Fruit fly (Drosophila melanogaster) whole organism, embryonic: ENCODE results near the gene CG31075.

Source experiments
- Asciz ChIP-seq: fragments of 200-800 bp; sonication (Bioruptor generic); optimal IDR thresholded peaks from 2 replicates; lab custom pipeline; 2017; ENCODE audit warnings: missing biosample characterization, mild to moderate bottlenecking, missing genetic modification characterization, missing genetic modification reagents
- CG10431 ChIP-seq: fragments of 200-800 bp; sonication (Bioruptor generic); optimal IDR thresholded peaks from 3 replicates; lab custom pipeline; 2018; ENCODE audit warnings: missing biosample characterization, mild to moderate bottlenecking, missing genetic modification characterization
- CG13287 ChIP-seq: fragments of 200-800 bp; sonication (Bioruptor generic); IDR thresholded peaks from 2 replicates; pipeline ENCODE4 v1.3.6; 2022; ENCODE audit warnings: missing biosample characterization, missing genetic modification characterization; ENCODE audit not compliant: partially characterized antibody
- CG14441 ChIP-seq: fragments of 200-800 bp; sonication (Bioruptor generic); IDR thresholded peaks from 2 replicates; pipeline ENCODE4 v1.3.6; 2022; ENCODE audit warnings: missing biosample characterization, missing genetic modification characterization
- CG14860 ChIP-seq: fragments of 200-800 bp; sonication (Bioruptor generic); IDR thresholded peaks from 3 replicates; pipeline ENCODE4 v1.3.6; 2022; ENCODE audit warnings: missing biosample characterization, missing genetic modification characterization; ENCODE audit not compliant: partially characterized antibody
- CG17186 ChIP-seq: fragments of 200-800 bp; sonication (Bioruptor generic); optimal IDR thresholded peaks from 3 replicates; lab custom pipeline; 2017; ENCODE audit warnings: missing biosample characterization, missing genetic modification reagents, missing genetic modification characterization
- CG17361 ChIP-seq: fragments of 200-800 bp; sonication (Bioruptor generic); IDR thresholded peaks from 3 replicates; pipeline ENCODE4 v1.3.6; 2022; ENCODE audit warnings: missing biosample characterization, missing genetic modification characterization
- CG17568 ChIP-seq: fragments of 200-800 bp; sonication (Bioruptor generic); optimal IDR thresholded peaks from 2 replicates; lab custom pipeline; 2018; ENCODE audit warnings: missing biosample characterization, mild to moderate bottlenecking, missing genetic modification characterization, moderate library complexity
- CG17802 ChIP-seq: fragments of 200-800 bp; sonication (Bioruptor generic); optimal IDR thresholded peaks from 2 replicates; lab custom pipeline; 2018; ENCODE audit warnings: missing biosample characterization, mild to moderate bottlenecking, missing genetic modification characterization, moderate library complexity
- CG18262 ChIP-seq: fragments of 200-800 bp; optimal IDR thresholded peaks from 3 replicates; lab custom pipeline; 2019; ENCODE audit warnings: missing biosample characterization, mild to moderate bottlenecking, missing genetic modification characterization, moderate library complexity
- CG2202 ChIP-seq: fragments of 200-800 bp; sonication (Bioruptor generic); optimal IDR thresholded peaks from 2 replicates; lab custom pipeline; 2018; ENCODE audit warnings: missing biosample characterization, mild to moderate bottlenecking, missing genetic modification characterization
- CG2712 ChIP-seq: fragments of 200-800 bp; optimal IDR thresholded peaks from 3 replicates; lab custom pipeline; 2019; ENCODE audit warnings: missing biosample characterization, mild to moderate bottlenecking, missing genetic modification characterization, moderate library complexity
- CG31441 ChIP-seq: fragments of 200-800 bp; sonication (Bioruptor generic); IDR thresholded peaks from 2 replicates; pipeline ENCODE4 v1.3.6; 2022; ENCODE audit warnings: missing biosample characterization, missing genetic modification characterization
- CG3281 ChIP-seq: fragments of 200-800 bp; sonication (Bioruptor generic); optimal IDR thresholded peaks from 3 replicates; lab custom pipeline; 2017; ENCODE audit warnings: missing biosample characterization, mild to moderate bottlenecking, missing genetic modification characterization
- CG34224 ChIP-seq: fragments of 200-800 bp; sonication (Bioruptor generic); IDR thresholded peaks from 3 replicates; pipeline ENCODE4 v1.3.6; 2022; ENCODE audit warnings: missing biosample characterization, missing genetic modification characterization; ENCODE audit not compliant: partially characterized antibody
- CG6254 ChIP-seq: fragments of 200-800 bp; sonication (Bioruptor generic); optimal IDR thresholded peaks from 3 replicates; lab custom pipeline; 2017; ENCODE audit warnings: mild to moderate bottlenecking, missing biosample characterization, missing genetic modification reagents, missing genetic modification characterization
- CG6683 ChIP-seq: fragments of 200-800 bp; sonication (Bioruptor generic); optimal IDR thresholded peaks from 2 replicates; lab custom pipeline; 2017; ENCODE audit warnings: missing biosample characterization, mild to moderate bottlenecking, missing genetic modification characterization, missing genetic modification reagents
- CG7745 ChIP-seq: fragments of 200-800 bp; sonication (Bioruptor generic); optimal IDR thresholded peaks from 2 replicates; lab custom pipeline; 2018; ENCODE audit warnings: missing biosample characterization, mild to moderate bottlenecking, missing genetic modification characterization, moderate library complexity
- CG8281 ChIP-seq: fragments of 200-800 bp; sonication (Bioruptor generic); optimal IDR thresholded peaks from 2 replicates; lab custom pipeline; 2018; ENCODE audit warnings: missing biosample characterization, mild to moderate bottlenecking, missing genetic modification characterization, moderate library complexity
- CG8924 ChIP-seq: fragments of 200-800 bp; optimal IDR thresholded peaks from 3 replicates; lab custom pipeline; 2019; ENCODE audit warnings: missing biosample characterization, mild to moderate bottlenecking, missing genetic modification characterization, moderate library complexity
- CG9609 ChIP-seq: fragments of 200-800 bp; sonication (Bioruptor generic); optimal IDR thresholded peaks from 3 replicates; lab custom pipeline; 2016; ENCODE audit warnings: missing biosample characterization, missing genetic modification characterization
- CG9797 ChIP-seq: fragments of 200-800 bp; sonication (Bioruptor generic); optimal IDR thresholded peaks from 3 replicates; lab custom pipeline; 2018; ENCODE audit warnings: missing biosample characterization, mild to moderate bottlenecking, missing genetic modification characterization
- CHES-1-like ChIP-seq: fragments of 200-800 bp; sonication (Bioruptor generic); optimal IDR thresholded peaks from 2 replicates; lab custom pipeline; 2016; ENCODE audit warnings: missing biosample characterization, missing genetic modification characterization
- Dll ChIP-seq: fragments of 200-800 bp; sonication (Bioruptor generic); IDR thresholded peaks from 4 replicates; pipeline ENCODE4 v1.3.6; 2022; ENCODE audit warnings: missing biosample characterization, missing genetic modification characterization; ENCODE audit not compliant: partially characterized antibody
- Doc3 ChIP-seq: fragments of 200-800 bp; sonication (Bioruptor generic); IDR thresholded peaks from 3 replicates; pipeline ENCODE4 v1.3.6; 2022; ENCODE audit warnings: missing biosample characterization, missing genetic modification characterization; ENCODE audit not compliant: partially characterized antibody
- Dref ChIP-seq: fragments of 200-800 bp; sonication (Bioruptor generic); IDR thresholded peaks from 2 replicates; pipeline ENCODE4 v1.3.6; 2022; ENCODE audit warnings: missing biosample characterization, missing genetic modification characterization
- Eip74EF ChIP-seq, 2 experiments: fragments of 200-800 bp in 1 of 2; fragments of >200 bp in 1 of 2; sonication (Bioruptor generic) in 1 of 2; optimal IDR thresholded peaks; 2 replicates each; lab custom pipeline; 2017 to 2019; ENCODE audit warnings: missing biosample characterization in 2 of 2, missing genetic modification characterization in 2 of 2, mild to moderate bottlenecking in 1 of 2, moderate library complexity in 1 of 2
- Elba2 ChIP-seq: fragments of 200-800 bp; sonication (Bioruptor generic); optimal IDR thresholded peaks from 3 replicates; lab custom pipeline; 2016; ENCODE audit warnings: missing biosample characterization, missing genetic modification characterization
- Med ChIP-seq: fragments of 200-800 bp; sonication (Bioruptor generic); peaks from one replicate; lab custom pipeline; 2016; ENCODE audit warnings: missing biosample characterization, missing genetic modification characterization, mild to moderate bottlenecking, inconsistent platforms, moderate library complexity
- Opbp ChIP-seq: fragments of 200-800 bp; sonication (Bioruptor generic); IDR thresholded peaks from 3 replicates; pipeline ENCODE4 v1.3.6; 2022; ENCODE audit warnings: missing biosample characterization, missing genetic modification characterization; ENCODE audit not compliant: partially characterized antibody
- Spps ChIP-seq: fragments of 200-800 bp; sonication (Bioruptor generic); optimal IDR thresholded peaks from 2 replicates; lab custom pipeline; 2018; ENCODE audit warnings: missing biosample characterization, mild to moderate bottlenecking, missing genetic modification characterization
- Sry-δ ChIP-seq: fragments of 200-800 bp; sonication (Bioruptor generic); optimal IDR thresholded peaks from 2 replicates; lab custom pipeline; 2016; ENCODE audit warnings: missing biosample characterization, missing genetic modification characterization
- Tbp ChIP-seq: fragments of >200 bp; optimal IDR thresholded peaks from 2 replicates; lab custom pipeline; 2018; ENCODE audit warnings: missing biosample characterization, missing genetic modification characterization
- Trl ChIP-seq, 3 experiments: fragments of >200 bp in 2 of 3; fragments of 200-800 bp in 1 of 3; sonication (Bioruptor generic) in 1 of 3; optimal IDR thresholded peaks; 2 replicates in 1 of 3; 3 replicates in 2 of 3; lab custom pipeline; 2016 to 2017; ENCODE audit warnings: missing biosample characterization in 1 of 3, missing genetic modification characterization in 1 of 3
- Xrp1 ChIP-seq: fragments of 200-800 bp; sonication (Bioruptor generic); IDR thresholded peaks from 2 replicates; pipeline ENCODE4 v1.3.6; 2022; ENCODE audit warnings: missing biosample characterization, missing genetic modification characterization
- ato ChIP-seq: fragments of 200-800 bp; sonication (Bioruptor generic); IDR thresholded peaks from 2 replicates; pipeline ENCODE4 v1.3.6; 2022; ENCODE audit warnings: missing biosample characterization, missing genetic modification characterization; ENCODE audit not compliant: partially characterized antibody
- cg ChIP-seq: fragments of 200-800 bp; sonication (Bioruptor generic); optimal IDR thresholded peaks from 3 replicates; lab custom pipeline; 2019; ENCODE audit warnings: missing biosample characterization, mild to moderate bottlenecking, missing genetic modification characterization, moderate library complexity
- gfzf ChIP-seq: fragments of 200-800 bp; sonication (Bioruptor generic); optimal IDR thresholded peaks from 2 replicates; lab custom pipeline; 2016; ENCODE audit warnings: missing biosample characterization, mild to moderate bottlenecking, missing genetic modification characterization, moderate library complexity
- her ChIP-seq: fragments of 200-800 bp; sonication (Bioruptor generic); optimal IDR thresholded peaks from 2 replicates; lab custom pipeline; 2016; ENCODE audit warnings: missing biosample characterization, missing genetic modification characterization
- inv ChIP-seq: fragments of 200-800 bp; sonication (Bioruptor generic); IDR thresholded peaks from 2 replicates; pipeline ENCODE4 v1.3.6; 2022; ENCODE audit warnings: missing biosample characterization, missing genetic modification characterization; ENCODE audit not compliant: partially characterized antibody
- jing ChIP-seq: fragments of 200-800 bp; sonication (Bioruptor generic); optimal IDR thresholded peaks from 2 replicates; lab custom pipeline; 2018; ENCODE audit warnings: missing biosample characterization, mild to moderate bottlenecking, missing genetic modification characterization
- lab ChIP-seq: fragments of 200-800 bp; sonication (Bioruptor generic); optimal IDR thresholded peaks from 3 replicates; lab custom pipeline; 2017; ENCODE audit warnings: missing biosample characterization, missing genetic modification characterization, mild to moderate bottlenecking, moderate library complexity, missing genetic modification reagents
- mam ChIP-seq: fragments of 200-800 bp; sonication (Bioruptor generic); optimal IDR thresholded peaks from 3 replicates; lab custom pipeline; 2016; ENCODE audit warnings: missing biosample characterization, missing genetic modification characterization
- nau ChIP-seq: fragments of 200-800 bp; sonication (Bioruptor generic); optimal IDR thresholded peaks from 3 replicates; lab custom pipeline; 2017; ENCODE audit warnings: missing biosample characterization, mild to moderate bottlenecking, missing genetic modification characterization, missing genetic modification reagents
- onecut ChIP-seq: fragments of 200-800 bp; sonication (Bioruptor generic); IDR thresholded peaks from 2 replicates; pipeline ENCODE4 v1.3.6; 2022; ENCODE audit warnings: missing biosample characterization, missing genetic modification characterization
- zen2 ChIP-seq: fragments of 200-800 bp; sonication (Bioruptor generic); IDR thresholded peaks from 3 replicates; pipeline ENCODE4 v1.3.6; 2022; ENCODE audit warnings: missing biosample characterization, missing genetic modification characterization; ENCODE audit not compliant: partially characterized antibody

Gene CG31075

DNA sequence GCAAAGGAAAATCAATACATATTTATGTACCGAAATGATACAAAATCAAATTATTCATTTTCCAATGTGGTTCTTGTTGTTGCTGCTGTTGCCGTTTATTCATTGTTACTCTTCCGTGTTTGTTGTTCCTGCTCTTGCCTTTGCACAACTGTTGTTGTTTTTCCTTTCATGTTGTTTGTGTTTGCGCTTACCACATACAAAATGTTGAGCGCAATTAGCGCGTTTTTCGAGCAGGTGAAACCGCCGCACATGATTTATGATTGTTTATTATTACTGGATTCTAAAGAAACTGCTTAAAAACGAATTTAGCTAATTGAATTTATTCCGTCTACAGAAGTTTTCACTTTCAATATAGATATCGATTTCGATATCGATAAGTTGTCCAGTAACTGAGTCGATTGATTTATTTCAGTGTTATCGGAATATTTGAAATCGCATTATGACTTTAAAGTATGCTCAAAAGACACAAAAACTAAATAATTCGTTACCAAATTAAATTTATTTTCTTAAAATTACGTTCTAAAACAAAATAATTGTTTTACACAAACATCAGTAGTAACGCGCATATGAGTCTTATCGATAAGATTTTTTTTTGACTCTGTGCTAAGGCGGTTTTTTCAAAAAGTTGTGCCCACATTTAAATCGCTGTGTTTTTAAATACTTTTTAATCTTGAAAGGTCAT is 23.7 kb downstream of the CG31075 start, which contains the start of gene Tsp97E (continued):
- TF ChIP-seq CG3281 (no peak), Xrp1 (GFP tag; lab: Robert Waterston, UW) (0 out of 2 replicates have a peak, but pooled peaks have one; percentile 14), CG34224 (GFP tag; lab: Robert Waterston, UW) (peak; percentile 86), Doc3 (GFP tag; lab: Robert Waterston, UW) (peak; percentile 78), lab (no peak), CG31441 (0 out of 2 replicates have a peak, but pooled peaks have one; percentile 21), CG18262 (tag; lab: Kevin White, UChicago) (peak; percentile 39), mam (GFP tag; lab: Kevin White, UChicago) (no peak), CG6254 (GFP tag; lab: Kevin White, UChicago) (no peak), CG13287 (GFP tag; lab: Robert Waterston, UW) (peak; percentile 86), zen2 (GFP tag; lab: Robert Waterston, UW) (peak; percentile 54; the same call in 1 of the 3 replicates), nau (GFP tag; lab: Kevin White, UChicago) (no peak), Opbp (0 out of 3 replicates have a peak, but pooled peaks have one; percentile 32), Eip74EF (GFP tag; optimal IDR thresholded peaks at IDR 0.05; lab: Kevin White, UChicago) (peak in 1 of 2 experiments; percentile 94), CG9797 (GFP tag; lab: Kevin White, UChicago) (no peak), ato (GFP tag; lab: Robert Waterston, UW) (peak; percentile 47), inv (GFP tag; lab: Robert Waterston, UW) (peak; percentile 63), CG7745 (tag; lab: Kevin White, UChicago) (no peak), CG14441 (no peak), CG8924 (peak; percentile 13), Dref (GFP tag; lab: Robert Waterston, UW) (peak; percentile 85), Sry-δ (GFP tag; lab: Kevin White, UChicago) (peak; percentile 80), CG2202 (tag; lab: Kevin White, UChicago) (no peak), CHES-1-like (GFP tag; lab: Kevin White, UChicago) (no peak), CG10431 (GFP tag; lab: Kevin White, UChicago) (peak; percentile 23), her (GFP tag; lab: Kevin White, UChicago) (peak; percentile 98), Tbp (GFP tag; lab: Kevin White, UChicago) (no peak), Spps (tag; lab: Kevin White, UChicago) (peak; percentile 39), CG8281 (tag; lab: Kevin White, UChicago) (peak; percentile 6), CG17361 (peak; percentile 49; the same call in 2 of the 3 replicates), Asciz (peak; percentile 8), Med (GFP tag; lab: Kevin White, UChicago) (peak; percentile 22), gfzf (GFP tag; lab: Kevin White, UChicago) (peak; percentile 58), onecut (GFP tag; lab: Robert Waterston, UW) (peak; percentile 54), Trl (optimal IDR thresholded peaks at IDR 0.05; lab: Kevin White, UChicago) (no peak), Trl (GFP tag; optimal IDR thresholded peaks at IDR 0.05; lab: Kevin White, UChicago) (no peak), CG17186 (GFP tag; lab: Kevin White, UChicago) (peak; percentile 27), Dll (GFP tag; lab: Robert Waterston, UW) (peak; percentile 87), Elba2 (GFP tag; lab: Kevin White, UChicago) (no peak), CG17802 (no peak), CG6683 (GFP tag; lab: Kevin White, UChicago) (no peak), CG17568 (peak; percentile 44), CG14860 (GFP tag; lab: Robert Waterston, UW) (peak; percentile 85), cg (GFP tag; lab: Kevin White, UChicago) (peak; percentile 2), CG2712 (tag; lab: Kevin White, UChicago) (peak; percentile 49), CG9609 (no peak), jing (GFP tag; lab: Kevin White, UChicago) (no peak)
